Worm (Caenorhabditis elegans): Measurements from ENCODE around the gene Y19D10B.8.
"Not testable (repeated sequence)": the region's sequence is repeated elsewhere in the genome, so short reads cannot be mapped to it uniquely, and the experiment has no call there.

The Y19D10B.8 gene

DNA sequence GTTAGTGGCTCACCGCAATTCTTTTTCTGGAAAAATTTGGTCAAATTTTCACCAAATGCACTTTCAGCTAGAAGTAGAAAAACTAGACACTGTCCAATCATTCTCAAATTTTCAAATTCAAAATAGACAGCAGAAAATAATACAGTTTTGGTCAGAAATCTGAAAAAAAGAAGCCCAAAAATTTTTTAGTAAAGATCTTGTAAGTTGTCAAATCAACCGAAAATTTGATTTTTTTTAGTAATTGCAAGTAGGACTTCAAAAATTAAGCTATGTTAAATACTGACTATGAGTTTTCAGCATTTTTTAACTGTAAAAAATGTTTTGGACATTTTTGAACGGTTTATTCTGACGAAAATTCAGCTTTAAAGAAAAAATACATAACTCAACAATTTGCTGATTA is at the start of gene Y19D10B.8:
Gene Y19D10B.8, minus strand, starts transcription at position 101 of the 400 bp plus-strand sequence.
- TF ChIP-seq him-1 (tag; optimal IDR thresholded peaks at IDR 0.05): no peak
- no peak for TF ChIP-seq W03F9.2 (tag; optimal IDR thresholded peaks at IDR 0.05)

DNA sequence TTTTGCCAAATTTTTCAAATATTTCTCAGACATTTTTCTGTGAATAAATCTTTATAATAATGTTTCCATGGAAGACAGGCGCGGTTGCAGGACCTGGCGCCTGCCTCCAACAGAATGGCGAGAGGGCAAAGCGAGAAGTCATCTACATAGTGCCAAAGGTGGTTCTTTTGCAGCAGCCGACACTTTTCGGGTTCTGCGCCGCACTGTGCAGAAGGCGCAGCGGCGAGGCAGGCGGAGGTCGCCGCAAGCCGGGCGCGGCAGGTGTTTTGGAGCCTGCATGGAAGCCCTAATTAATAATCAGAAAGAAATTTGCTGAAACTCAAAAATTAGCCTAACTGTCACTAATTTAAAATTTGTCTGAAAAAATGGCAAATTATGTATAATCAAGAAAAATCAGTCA is 42.8 kb upstream of the Y19D10B.8 start:
- TF ChIP-seq W03F9.2 (tag; optimal IDR thresholded peaks at IDR 0.05) (no peak), him-1 (tag; optimal IDR thresholded peaks at IDR 0.05) (no peak)

DNA sequence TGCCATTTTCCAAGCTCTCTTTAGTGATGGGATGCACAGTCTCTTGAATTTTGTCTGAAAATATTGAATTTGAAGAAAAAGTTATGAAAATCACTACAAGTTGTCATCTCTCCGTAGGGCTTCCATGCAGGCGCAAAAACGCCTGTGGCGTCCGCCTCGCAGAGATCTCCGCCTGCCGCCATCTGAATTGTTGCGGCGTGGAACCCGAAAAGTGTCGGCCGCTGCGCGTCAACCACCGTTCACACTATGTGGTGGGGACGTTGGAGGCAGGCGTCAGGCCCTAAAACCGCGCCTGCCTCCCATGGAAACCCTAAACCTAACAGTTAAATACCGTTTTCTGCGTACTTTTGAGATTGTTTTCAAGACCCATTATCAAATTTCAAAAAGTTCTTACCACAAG is 41.3 kb upstream of the Y19D10B.8 start:
- no peak for TF ChIP-seq him-1 (tag; optimal IDR thresholded peaks at IDR 0.05)
- no peak for TF ChIP-seq W03F9.2 (tag; optimal IDR thresholded peaks at IDR 0.05)
- TF ChIP-seq dao-5 (tag; optimal IDR thresholded peaks at IDR 0.05): no peak

DNA sequence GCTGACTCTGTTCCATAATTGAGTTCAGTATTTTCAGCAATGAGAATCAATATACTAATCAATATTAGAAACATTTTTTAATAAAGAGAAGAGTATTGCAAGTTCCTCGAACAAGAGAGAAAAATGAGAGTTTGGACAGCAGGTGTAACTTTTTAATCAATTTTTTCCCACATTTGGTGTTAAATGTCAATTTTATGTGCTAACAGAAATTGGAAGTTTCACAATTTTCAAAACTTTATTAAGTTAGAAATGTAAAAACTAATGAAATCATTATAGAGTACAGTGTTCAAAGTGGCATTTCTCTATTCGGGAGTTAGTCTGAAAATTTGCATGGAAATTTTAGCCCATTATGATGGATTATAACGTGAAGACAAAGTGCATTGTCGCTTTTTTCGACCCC is 40.5 kb upstream of the Y19D10B.8 start, which contains the start of gene irld-30:
Gene irld-30, minus strand, starts transcription at position 101 of the 400 bp plus-strand sequence.
- TF ChIP-seq him-1 (tag; optimal IDR thresholded peaks at IDR 0.05) (no peak), dao-5 (tag; optimal IDR thresholded peaks at IDR 0.05) (no peak), W03F9.2 (tag; optimal IDR thresholded peaks at IDR 0.05) (no peak)

DNA sequence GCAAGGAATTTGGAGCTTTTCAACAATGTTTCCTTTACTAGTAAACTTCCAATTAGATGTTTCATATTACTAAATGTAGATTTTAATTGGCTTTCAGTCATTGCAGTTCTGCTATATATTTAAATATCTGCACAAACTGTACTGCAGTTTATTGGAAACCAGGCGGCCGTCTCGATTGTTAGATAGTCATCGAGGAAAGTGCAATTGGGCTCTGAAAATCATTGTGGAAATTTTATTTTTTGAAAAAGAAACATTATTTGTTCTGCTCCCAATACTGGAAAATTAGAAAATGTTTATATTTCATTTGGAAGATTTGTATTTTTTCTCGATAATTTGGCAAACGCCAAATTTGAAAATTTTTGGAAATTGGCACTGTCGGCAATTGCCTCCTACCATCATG is 37.7 kb upstream of the Y19D10B.8 start, which contains the start of gene irld-29:
Gene irld-29, minus strand, starts transcription at position 101 of the 400 bp plus-strand sequence.
- TF ChIP-seq dao-5 (tag; optimal IDR thresholded peaks at IDR 0.05): no peak
- no peak for TF ChIP-seq him-1 (tag; optimal IDR thresholded peaks at IDR 0.05)
- TF ChIP-seq W03F9.2 (tag; optimal IDR thresholded peaks at IDR 0.05): no peak

DNA sequence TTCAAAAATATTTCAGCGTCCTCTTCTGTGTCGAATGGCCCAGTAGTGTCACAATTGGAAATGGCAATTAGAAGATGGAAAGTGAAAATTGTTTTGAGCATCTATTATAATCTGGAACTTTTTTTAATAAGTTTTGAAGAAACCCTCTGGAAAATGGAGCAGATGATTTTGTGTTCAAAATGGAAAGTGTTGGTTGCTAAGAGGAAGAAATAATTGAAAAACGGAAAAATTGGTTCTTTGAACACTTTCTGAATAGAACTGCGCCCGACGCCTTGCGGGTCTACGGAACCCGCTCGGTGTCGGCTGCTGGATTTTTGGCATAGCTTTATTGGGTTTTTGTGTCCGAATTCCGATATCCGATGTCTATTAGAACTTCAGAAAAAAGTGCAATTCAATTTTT is 35.3 kb upstream of the Y19D10B.8 start, which contains the start of gene irld-28:
Gene irld-28, minus strand, starts transcription at position 101 of the 400 bp plus-strand sequence.
- TF ChIP-seq W03F9.2 (tag; optimal IDR thresholded peaks at IDR 0.05) (no peak), dao-5 (tag; optimal IDR thresholded peaks at IDR 0.05) (no peak), him-1 (tag; optimal IDR thresholded peaks at IDR 0.05) (no peak)

DNA sequence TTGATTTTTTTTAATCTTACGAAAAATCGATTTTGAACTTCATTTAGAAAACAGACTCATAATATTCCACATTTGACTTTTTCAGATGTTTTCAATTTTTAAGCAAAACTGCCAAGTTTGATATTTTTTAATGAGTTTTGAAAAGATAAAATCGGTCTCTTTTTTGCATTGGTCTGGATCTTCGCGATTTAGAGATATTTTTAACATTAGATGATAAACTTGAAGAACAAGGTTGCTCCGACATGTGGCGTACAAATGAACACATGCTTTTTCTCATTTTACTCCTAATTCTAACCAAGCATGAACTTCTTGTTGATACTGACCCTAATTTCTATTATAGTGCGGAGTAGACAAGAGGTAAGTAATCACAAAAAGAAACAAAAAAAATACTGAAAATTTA is 30.8 kb upstream of the Y19D10B.8 start, which contains the start of gene irld-32:
Gene irld-32, plus strand, starts transcription at position 301 of the 400 bp plus-strand sequence.
- TF ChIP-seq dao-5, W03F9.2, him-1 (tag; optimal IDR thresholded peaks at IDR 0.05): not testable (repeated sequence)

DNA sequence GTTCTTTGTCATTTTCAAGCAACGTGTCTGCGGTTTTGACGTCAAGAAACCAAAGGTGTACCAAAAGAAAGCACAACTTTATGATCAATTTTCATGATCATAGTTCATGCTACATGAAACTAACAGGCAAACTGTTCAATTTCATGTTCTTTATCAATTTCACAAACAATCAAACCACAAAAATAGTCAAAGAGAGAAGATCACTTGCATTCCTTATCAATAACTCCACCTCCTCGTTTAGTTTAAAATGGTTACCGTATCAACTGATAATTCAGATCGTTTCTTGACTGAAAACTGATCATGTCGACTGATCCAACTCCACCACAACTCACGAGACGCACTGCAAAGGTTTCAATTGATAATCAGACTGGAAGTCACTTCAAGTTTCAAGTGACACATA is 29.3 kb upstream of the Y19D10B.8 start, which contains the start of gene pud-1.1:
Gene pud-1.1, plus strand, starts transcription at position 301 of the 400 bp plus-strand sequence.
- not testable (repeated sequence) for TF ChIP-seq dao-5, him-1, W03F9.2 (tag; optimal IDR thresholded peaks at IDR 0.05)

DNA sequence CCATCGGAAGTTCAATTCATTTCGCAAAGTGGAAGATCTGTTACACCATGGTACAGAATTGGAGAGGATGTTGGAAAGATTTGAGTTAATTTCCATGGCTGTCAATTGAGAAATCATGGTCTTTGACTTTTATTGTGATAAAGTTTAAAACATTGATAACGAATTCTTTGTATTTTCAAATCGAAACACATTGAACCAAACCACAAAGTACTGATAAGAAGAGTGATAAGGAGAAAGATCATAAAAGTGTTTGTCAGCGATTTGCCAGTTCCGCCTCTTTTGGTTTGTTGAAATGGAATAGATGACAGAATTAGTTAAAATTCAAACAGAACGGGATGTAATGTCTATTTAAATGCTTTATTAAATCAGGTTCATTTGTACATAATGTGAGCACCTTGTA is 26.3 kb upstream of the Y19D10B.8 start:
- TF ChIP-seq dao-5 (tag; optimal IDR thresholded peaks at IDR 0.05) (no peak), him-1 (tag; optimal IDR thresholded peaks at IDR 0.05) (no peak), W03F9.2 (tag; optimal IDR thresholded peaks at IDR 0.05) (no peak)

DNA sequence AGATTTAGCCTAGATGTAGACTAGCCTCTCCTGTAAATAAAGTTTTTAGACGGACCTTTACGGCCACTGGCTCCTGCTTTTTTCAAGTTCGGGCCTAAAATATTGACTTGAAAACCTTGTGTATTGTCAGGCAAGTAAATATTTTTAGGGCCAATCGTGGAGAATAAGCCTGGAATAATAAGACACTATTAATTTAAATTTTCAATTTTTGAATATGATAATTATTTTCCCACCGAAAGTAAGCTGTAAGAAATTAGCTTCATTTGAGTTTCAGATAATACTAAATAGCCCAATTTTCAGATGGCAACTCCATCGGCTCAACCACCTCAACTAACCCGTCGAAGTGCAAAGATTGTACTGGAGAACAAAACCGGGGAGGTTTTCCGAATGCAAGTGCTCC is 25.6 kb upstream of the Y19D10B.8 start, which contains the start of gene pud-4:
Gene pud-4, plus strand, starts transcription at position 301 of the 400 bp plus-strand sequence.
- no peak for TF ChIP-seq W03F9.2 (tag; optimal IDR thresholded peaks at IDR 0.05)
- no peak for TF ChIP-seq dao-5 (tag; optimal IDR thresholded peaks at IDR 0.05)
- TF ChIP-seq him-1 (tag; optimal IDR thresholded peaks at IDR 0.05): no peak

DNA sequence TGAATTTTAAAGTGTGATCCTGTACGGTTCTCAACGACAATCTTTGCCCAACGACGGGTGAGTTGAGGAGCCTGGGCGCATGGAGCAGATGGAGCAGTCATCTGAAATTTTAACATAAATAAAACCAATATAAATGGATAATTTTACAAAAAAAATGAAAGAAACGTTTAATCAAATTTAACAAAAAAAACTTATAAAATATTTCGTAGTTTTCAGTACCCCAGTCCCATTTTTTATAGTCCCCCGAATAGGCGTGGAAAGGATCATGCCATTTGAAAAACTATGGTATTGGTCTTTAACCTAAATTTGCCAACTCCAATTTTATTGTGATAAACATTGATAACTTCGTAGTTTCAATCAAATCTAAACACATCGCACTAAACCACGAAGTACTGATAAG is 24.2 kb upstream of the Y19D10B.8 start, which contains the start of gene pud-3:
Gene pud-3, minus strand, starts transcription at position 101 of the 400 bp plus-strand sequence.
- TF ChIP-seq him-1 (tag; optimal IDR thresholded peaks at IDR 0.05) (no peak), dao-5 (tag; optimal IDR thresholded peaks at IDR 0.05) (no peak), W03F9.2 (tag; optimal IDR thresholded peaks at IDR 0.05) (no peak)

DNA sequence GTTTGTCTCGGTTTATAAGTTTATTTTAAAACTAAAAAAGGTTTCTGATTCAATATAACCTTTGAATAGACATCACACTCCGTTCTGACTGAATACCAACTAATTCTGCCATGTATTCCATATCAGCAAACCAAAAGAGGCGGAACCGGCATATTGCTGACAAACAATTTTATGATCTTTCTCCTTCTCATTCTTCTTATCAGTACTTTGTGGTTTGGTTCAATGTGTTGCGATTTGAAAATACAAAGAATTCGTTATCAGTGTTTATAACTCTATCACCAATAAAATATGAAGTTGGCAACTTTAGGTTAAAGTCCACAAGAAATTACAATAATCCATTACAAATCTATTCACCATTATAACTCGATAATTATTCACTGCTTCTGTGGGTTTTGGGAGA is 23.5 kb upstream of the Y19D10B.8 start:
- TF ChIP-seq dao-5 (tag; optimal IDR thresholded peaks at IDR 0.05) (no peak), W03F9.2 (tag; optimal IDR thresholded peaks at IDR 0.05) (no peak), him-1 (tag; optimal IDR thresholded peaks at IDR 0.05) (no peak)

DNA sequence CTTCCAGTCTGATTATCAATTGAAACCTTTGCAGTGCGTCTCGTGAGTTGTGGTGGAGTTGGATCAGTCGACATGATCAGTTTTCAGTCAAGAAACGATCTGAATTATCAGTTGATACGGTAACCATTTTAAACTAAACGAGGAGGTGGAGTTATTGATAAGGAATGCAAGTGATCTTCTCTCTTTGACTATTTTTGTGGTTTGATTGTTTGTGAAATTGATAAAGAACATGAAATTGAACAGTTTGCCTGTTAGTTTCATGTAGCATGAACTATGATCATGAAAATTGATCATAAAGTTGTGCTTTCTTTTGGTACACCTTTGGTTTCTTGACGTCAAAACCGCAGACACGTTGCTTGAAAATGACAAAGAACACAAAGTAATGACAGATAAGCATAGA is 21.7 kb upstream of the Y19D10B.8 start, which contains the start of gene pud-1.2:
Gene pud-1.2, minus strand, starts transcription at position 101 of the 400 bp plus-strand sequence.
- not testable (repeated sequence) for TF ChIP-seq him-1, W03F9.2, dao-5 (tag; optimal IDR thresholded peaks at IDR 0.05)

DNA sequence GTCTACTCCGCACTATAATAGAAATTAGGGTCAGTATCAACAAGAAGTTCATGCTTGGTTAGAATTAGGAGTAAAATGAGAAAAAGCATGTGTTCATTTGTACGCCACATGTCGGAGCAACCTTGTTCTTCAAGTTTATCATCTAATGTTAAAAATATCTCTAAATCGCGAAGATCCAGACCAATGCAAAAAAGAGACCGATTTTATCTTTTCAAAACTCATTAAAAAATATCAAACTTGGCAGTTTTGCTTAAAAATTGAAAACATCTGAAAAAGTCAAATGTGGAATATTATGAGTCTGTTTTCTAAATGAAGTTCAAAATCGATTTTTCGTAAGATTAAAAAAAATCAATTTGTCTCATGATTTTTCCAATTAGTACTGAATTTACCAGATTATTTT is 20.2 kb upstream of the Y19D10B.8 start, which contains the start of gene Y19D10B.6:
Gene Y19D10B.6, minus strand, starts transcription at position 101 of the 400 bp plus-strand sequence.
- TF ChIP-seq him-1, dao-5, W03F9.2 (tag; optimal IDR thresholded peaks at IDR 0.05): not testable (repeated sequence)
